Worm (Caenorhabditis elegans) whole organism, L4 larva: ENCODE measurements around the gene Y37E11B.2.

ENCODE experiments used
- Y75B8A.6 ChIP-seq: fragments of 200-800 bp; sonication (Bioruptor generic); IDR thresholded peaks from 2 replicates; pipeline ENCODE4 v1.3.6; 2022; ENCODE audit warnings: missing genetic modification reagents, missing genetic modification characterization, missing compliant biosample characterization
- ZK337.2 ChIP-seq: fragments of 200-800 bp; sonication (Bioruptor generic); IDR thresholded peaks from 2 replicates; pipeline ENCODE4 v1.3.6; 2022; ENCODE audit warnings: missing genetic modification reagents, missing genetic modification characterization, missing compliant biosample characterization
- egl-27 ChIP-seq: sonication (generic microtip); optimal IDR thresholded peaks from 3 replicates; lab custom pipeline; 2017; ENCODE audit warnings: missing biosample characterization, missing genetic modification reagents, missing genetic modification characterization
- fkh-10 ChIP-seq: fragments of 150-350 bp; optimal IDR thresholded peaks from 2 replicates; lab custom pipeline; 2014; ENCODE audit warnings: missing biosample characterization, missing genetic modification reagents, missing genetic modification characterization
- nhr-11 ChIP-seq: fragments of 150-350 bp; optimal IDR thresholded peaks from 2 replicates; lab custom pipeline; 2014; ENCODE audit warnings: missing biosample characterization, missing genetic modification characterization
- nhr-77 ChIP-seq: fragments of 150-350 bp; optimal IDR thresholded peaks from 2 replicates; lab custom pipeline; 2014; ENCODE audit warnings: missing biosample characterization, missing genetic modification characterization
- snpc-4 ChIP-seq: fragments of 150-350 bp; optimal IDR thresholded peaks from 2 replicates; lab custom pipeline; 2014; ENCODE audit warnings: missing biosample characterization, missing genetic modification characterization
- ztf-11 ChIP-seq: fragments of 150-350 bp; optimal IDR thresholded peaks from 2 replicates; lab custom pipeline; 2014; ENCODE audit warnings: missing biosample characterization, missing genetic modification characterization

- TF ChIP-seq nhr-77 (tag; lab: Kevin White, UChicago) (no peak), fkh-10 (GFP tag; lab: Kevin White, UChicago) (no peak), nhr-11 (tag; lab: Kevin White, UChicago) (no peak), ztf-11 (tag; lab: Kevin White, UChicago) (no peak), egl-27 (tag; lab: Kevin White, UChicago) (no peak), snpc-4 (tag; lab: Kevin White, UChicago) (no peak), ZK337.2 (GFP tag; lab: Robert Waterston, UW) (no peak), Y75B8A.6 (GFP tag; lab: Robert Waterston, UW) (no peak)
These were observed 23.6 kb downstream of the Y37E11B.2 start for ce11 chrIV:3601846-3602245.
